Fruit fly (Drosophila melanogaster) Kc167 (cell line): ENCODE measurements around the gene mon2.

ENCODE experiments used
- Myc ChIP-seq: fragments of >200 bp; optimal IDR thresholded peaks from 2 replicates; lab custom pipeline; 2017; ENCODE audit warnings: missing external identifiers
- Sin3A ChIP-seq: fragments of >200 bp; optimal IDR thresholded peaks from 2 replicates; lab custom pipeline; 2018; ENCODE audit warnings: missing external identifiers
- h ChIP-seq: fragments of >200 bp; optimal IDR thresholded peaks from 3 replicates; lab custom pipeline; 2018; ENCODE audit warnings: missing external identifiers
- insv ChIP-seq: fragments of >200 bp; optimal IDR thresholded peaks from 3 replicates; lab custom pipeline; 2018; ENCODE audit warnings: missing external identifiers
- psq ChIP-seq: fragments of >200 bp; optimal IDR thresholded peaks from 2 replicates; lab custom pipeline; 2017; ENCODE audit warnings: missing external identifiers
- ttk ChIP-seq: sonication (Bioruptor generic); optimal IDR thresholded peaks from 2 replicates; lab custom pipeline; 2017; ENCODE audit warnings: missing external identifiers

DNA sequence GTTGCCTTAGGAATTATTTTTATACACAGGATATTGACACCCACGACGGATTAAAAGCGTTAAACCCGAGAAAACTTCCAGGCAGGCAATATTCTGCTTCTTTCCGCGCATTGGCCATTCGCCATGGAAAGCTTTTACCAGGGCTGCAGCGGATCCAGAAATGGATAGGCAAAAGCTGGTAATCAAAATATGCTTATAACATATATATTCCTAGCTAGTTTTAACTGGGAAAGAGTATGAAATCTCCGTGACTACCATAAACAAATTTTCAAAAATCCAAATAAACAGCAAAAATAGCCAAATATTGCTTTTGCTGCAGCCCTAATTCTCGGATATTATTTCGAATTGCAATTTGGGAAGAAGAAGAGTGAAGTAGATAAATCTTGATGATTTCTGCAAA lies 35.7 kb upstream of the mon2 start, which contains the start of the genes PAPLA1 and Rbsn-5:
- TF ChIP-seq psq, result no peak
- no peak for TF ChIP-seq ttk (lab: Kevin White, UChicago)
- no peak for TF ChIP-seq Sin3A (lab: Kevin White, UChicago)
- no peak for TF ChIP-seq h
- TF ChIP-seq Myc, result no peak
- TF ChIP-seq insv (lab: Kevin White, UChicago), result no peak
